Worm (Caenorhabditis elegans) whole organism, young adult: ENCODE results near the gene unk-1.

ENCODE experiments used
- B0035.1 ChIP-seq: sonication (generic microtip); optimal IDR thresholded peaks from 2 replicates; lab custom pipeline; 2016; ENCODE audit warnings: missing genetic modification characterization, mild to moderate bottlenecking, missing compliant biosample characterization, missing genotype, missing genetic modification reagents
- B0261.1 ChIP-seq: sonication (generic microtip); optimal IDR thresholded peaks from 2 replicates; lab custom pipeline; 2016; ENCODE audit warnings: mild to moderate bottlenecking, missing genetic modification characterization, moderate library complexity, missing compliant biosample characterization
- F23B12.7 ChIP-seq: sonication (generic microtip); optimal IDR thresholded peaks from 2 replicates; lab custom pipeline; 2017; ENCODE audit warnings: missing genetic modification characterization, mild to moderate bottlenecking, missing compliant biosample characterization, antibody characterized with exemption, moderate library complexity; ENCODE audit not compliant: insufficient read depth
- F52B5.7 ChIP-seq: sonication (generic microtip); optimal IDR thresholded peaks from 2 replicates; lab custom pipeline; 2016; ENCODE audit warnings: mild to moderate bottlenecking, missing genetic modification characterization, missing compliant biosample characterization
- F55B11.4 ChIP-seq: sonication (generic microtip); optimal IDR thresholded peaks from 2 replicates; lab custom pipeline; 2016; ENCODE audit warnings: missing compliant biosample characterization, missing genetic modification characterization, borderline replicate concordance; ENCODE audit not compliant: insufficient read depth
- T26A5.8 ChIP-seq: sonication (generic microtip); optimal IDR thresholded peaks from 2 replicates; lab custom pipeline; 2016; ENCODE audit warnings: missing genetic modification characterization, missing compliant biosample characterization
- ZK185.1 ChIP-seq: sonication (generic microtip); optimal IDR thresholded peaks from 2 replicates; lab custom pipeline; 2016; ENCODE audit warnings: mild to moderate bottlenecking, missing genetic modification characterization, missing compliant biosample characterization; ENCODE audit not compliant: poor library complexity, severe bottlenecking
- aptf-3 ChIP-seq: fragments of 200-800 bp; sonication (Bioruptor generic); IDR thresholded peaks from 2 replicates; pipeline ENCODE4 v1.3.6; 2022; ENCODE audit warnings: missing genetic modification characterization, missing compliant biosample characterization
- atf-7 ChIP-seq: sonication (generic microtip); optimal IDR thresholded peaks from 2 replicates; lab custom pipeline; 2017; ENCODE audit warnings: mild to moderate bottlenecking, missing genetic modification characterization, missing compliant biosample characterization
- athp-1 ChIP-seq: sonication (generic microtip); optimal IDR thresholded peaks from 2 replicates; lab custom pipeline; 2017; ENCODE audit warnings: mild to moderate bottlenecking, missing genetic modification characterization, missing compliant biosample characterization
- cebp-1 ChIP-seq, 2 experiments: fragments of 200-800 bp in 1 of 2; sonication (Bioruptor generic) in 1 of 2; sonication (generic microtip) in 1 of 2; IDR thresholded peaks in 1 of 2; optimal IDR thresholded peaks in 1 of 2; 2 replicates each; pipeline versions ENCODE4 v1.3.6 to Lab custom; 2017 to 2022; ENCODE audit warnings: missing compliant biosample characterization in 2 of 2, missing genetic modification characterization in 2 of 2, mild to moderate bottlenecking in 1 of 2, missing genetic modification reagents in 1 of 2, moderate library complexity in 1 of 2
- ceh-40 ChIP-seq: fragments of 200-800 bp; sonication (Bioruptor generic); IDR thresholded peaks from 2 replicates; pipeline ENCODE4 v1.3.6; 2022; ENCODE audit warnings: missing genetic modification characterization, missing compliant biosample characterization
- ceh-58 ChIP-seq: fragments of 200-800 bp; sonication (Bioruptor generic); IDR thresholded peaks from 2 replicates; pipeline ENCODE4 v1.3.6; 2022; ENCODE audit warnings: missing genetic modification characterization, missing compliant biosample characterization
- chd-7 ChIP-seq: sonication (generic microtip); optimal IDR thresholded peaks from 2 replicates; lab custom pipeline; 2016; ENCODE audit warnings: mild to moderate bottlenecking, missing genetic modification characterization, moderate library complexity, missing compliant biosample characterization
- dpl-1 ChIP-seq: fragments of 150-350 bp; optimal IDR thresholded peaks from 2 replicates; lab custom pipeline; 2014; ENCODE audit warnings: missing biosample characterization, missing genetic modification reagents, missing genetic modification characterization
- efl-1 ChIP-seq: fragments of 150-350 bp; optimal IDR thresholded peaks from 2 replicates; lab custom pipeline; 2014; ENCODE audit warnings: missing biosample characterization, missing genetic modification reagents, missing genetic modification characterization
- egl-18 ChIP-seq: fragments of 200-800 bp; sonication (Bioruptor generic); IDR thresholded peaks from 2 replicates; pipeline ENCODE4 v1.3.6; 2022; ENCODE audit warnings: missing genetic modification reagents, missing genetic modification characterization, missing compliant biosample characterization
- ekl-4 ChIP-seq: fragments of 200-800 bp; sonication (Bioruptor generic); IDR thresholded peaks from 2 replicates; pipeline ENCODE4 v1.3.6; 2022; ENCODE audit warnings: missing genetic modification reagents, missing genetic modification characterization, missing compliant biosample characterization
- gei-17 ChIP-seq: fragments of 200-800 bp; sonication (Bioruptor generic); optimal IDR thresholded peaks from 2 replicates; lab custom pipeline; 2018; ENCODE audit warnings: mild to moderate bottlenecking, missing genetic modification characterization, missing compliant biosample characterization
- hmg-1.2 ChIP-seq: fragments of 200-800 bp; sonication (Bioruptor generic); IDR thresholded peaks from 2 replicates; pipeline ENCODE4 v1.3.6; 2022; ENCODE audit warnings: missing genetic modification reagents, missing genetic modification characterization, missing compliant biosample characterization
- hmg-20 ChIP-seq: fragments of 200-800 bp; sonication (Bioruptor generic); IDR thresholded peaks from 2 replicates; pipeline ENCODE4 v1.3.6; 2022; ENCODE audit warnings: missing genetic modification reagents, missing genetic modification characterization, missing compliant biosample characterization
- hrde-1 ChIP-seq: sonication (generic microtip); optimal IDR thresholded peaks from 2 replicates; lab custom pipeline; 2016; ENCODE audit warnings: missing genetic modification characterization, mild to moderate bottlenecking, missing compliant biosample characterization, moderate library complexity, missing genotype, missing genetic modification reagents, borderline replicate concordance
- hsf-1 ChIP-seq: fragments of 200-800 bp; sonication (Bioruptor generic); IDR thresholded peaks from 2 replicates; pipeline ENCODE4 v1.3.6; 2022; ENCODE audit warnings: missing genetic modification reagents, missing genetic modification characterization, missing compliant biosample characterization
- let-607 ChIP-seq, 2 experiments: fragments of 200-800 bp in 1 of 2; sonication (Bioruptor generic) in 1 of 2; sonication (generic microtip) in 1 of 2; optimal IDR thresholded peaks; 2 replicates each; lab custom pipeline; 2016 to 2018; ENCODE audit warnings: mild to moderate bottlenecking in 2 of 2, missing compliant biosample characterization in 2 of 2, missing genetic modification characterization in 2 of 2, moderate library complexity in 2 of 2, missing genotype in 1 of 2
- lin-35 ChIP-seq, 3 experiments: fragments of 150-350 bp in 2 of 3; sonication (generic microtip) in 1 of 3; optimal IDR thresholded peaks; 2 replicates each; lab custom pipeline; 2014 to 2018; ENCODE audit warnings: missing biosample characterization in 3 of 3, missing genetic modification characterization in 3 of 3, missing genetic modification reagents in 3 of 3
- lin-40 ChIP-seq: sonication (generic microtip); optimal IDR thresholded peaks from 2 replicates; lab custom pipeline; 2016; ENCODE audit warnings: missing genetic modification characterization, mild to moderate bottlenecking, missing compliant biosample characterization, missing genotype, missing genetic modification reagents
- madf-10 ChIP-seq: sonication (generic microtip); optimal IDR thresholded peaks from 2 replicates; lab custom pipeline; 2016; ENCODE audit warnings: mild to moderate bottlenecking, missing genetic modification characterization, missing compliant biosample characterization
- madf-3 ChIP-seq: fragments of 200-800 bp; sonication (Bioruptor generic); IDR thresholded peaks from 2 replicates; pipeline ENCODE4 v1.3.6; 2022; ENCODE audit warnings: missing genetic modification reagents, missing genetic modification characterization, missing compliant biosample characterization
- mel-28 ChIP-seq: sonication (generic microtip); optimal IDR thresholded peaks from 2 replicates; lab custom pipeline; 2016; ENCODE audit warnings: borderline replicate concordance, mild to moderate bottlenecking, missing genetic modification characterization, missing compliant biosample characterization
- pha-4 ChIP-seq: fragments of 150-350 bp; sonication (generic microtip); optimal IDR thresholded peaks from 2 replicates; lab custom pipeline; 2014; ENCODE audit warnings: missing biosample characterization, missing genetic modification reagents, missing genetic modification characterization
- rcor-1 ChIP-seq: fragments of 200-800 bp; sonication (Bioruptor generic); IDR thresholded peaks from 2 replicates; pipeline ENCODE4 v1.3.6; 2022; ENCODE audit warnings: missing genetic modification reagents, missing genetic modification characterization, missing compliant biosample characterization
- rec-8 ChIP-seq, 2 experiments: sonication (generic microtip); optimal IDR thresholded peaks; 2 replicates each; lab custom pipeline; 2016; ENCODE audit warnings: mild to moderate bottlenecking in 2 of 2, missing genetic modification characterization in 2 of 2, missing genetic modification reagents in 2 of 2, missing genotype in 2 of 2, missing biosample characterization in 1 of 2, missing compliant biosample characterization in 1 of 2, moderate library complexity in 1 of 2
- rpc-1 ChIP-seq, 2 experiments: fragments of 150-350 bp in 1 of 2; sonication (generic microtip) in 1 of 2; optimal IDR thresholded peaks; 2 replicates each; lab custom pipeline; 2014 to 2018; ENCODE audit warnings: missing biosample characterization in 1 of 2, missing genetic modification characterization in 1 of 2, missing genetic modification reagents in 1 of 2, missing genotype in 1 of 2
- sea-2 ChIP-seq: fragments of 200-800 bp; sonication (Bioruptor generic); IDR thresholded peaks from 2 replicates; pipeline ENCODE4 v1.3.6; 2022; ENCODE audit warnings: missing genetic modification characterization, missing compliant biosample characterization
- somi-1 ChIP-seq: fragments of 200-800 bp; sonication (Bioruptor generic); optimal IDR thresholded peaks from 2 replicates; lab custom pipeline; 2018; ENCODE audit warnings: mild to moderate bottlenecking, missing genetic modification characterization, missing compliant biosample characterization
- xnd-1 ChIP-seq: sonication (generic microtip); optimal IDR thresholded peaks from 2 replicates; lab custom pipeline; 2016; ENCODE audit warnings: missing genotype, missing genetic modification reagents, missing genetic modification characterization, missing compliant biosample characterization
- zim-3 ChIP-seq: sonication (generic microtip); optimal IDR thresholded peaks from 2 replicates; lab custom pipeline; 2017; ENCODE audit warnings: mild to moderate bottlenecking, missing genetic modification characterization, moderate library complexity, missing compliant biosample characterization
- ztf-25 ChIP-seq: fragments of 200-800 bp; sonication (Bioruptor generic); IDR thresholded peaks from 2 replicates; pipeline ENCODE4 v1.3.6; 2022; ENCODE audit warnings: missing genetic modification reagents, missing genetic modification characterization, missing compliant biosample characterization
- ztf-26 ChIP-seq: sonication (generic microtip); optimal IDR thresholded peaks from 2 replicates; lab custom pipeline; 2017; ENCODE audit warnings: missing genetic modification characterization, missing compliant biosample characterization
- ztf-3 ChIP-seq: fragments of 200-800 bp; sonication (Bioruptor generic); optimal IDR thresholded peaks from 2 replicates; lab custom pipeline; 2018; ENCODE audit warnings: mild to moderate bottlenecking, missing genetic modification characterization, missing compliant biosample characterization
- ztf-6 ChIP-seq: fragments of 200-800 bp; sonication (Bioruptor generic); IDR thresholded peaks from 2 replicates; pipeline ENCODE4 v1.3.6; 2022; ENCODE audit warnings: missing genetic modification reagents, missing genetic modification characterization, missing compliant biosample characterization

The unk-1 gene

DNA sequence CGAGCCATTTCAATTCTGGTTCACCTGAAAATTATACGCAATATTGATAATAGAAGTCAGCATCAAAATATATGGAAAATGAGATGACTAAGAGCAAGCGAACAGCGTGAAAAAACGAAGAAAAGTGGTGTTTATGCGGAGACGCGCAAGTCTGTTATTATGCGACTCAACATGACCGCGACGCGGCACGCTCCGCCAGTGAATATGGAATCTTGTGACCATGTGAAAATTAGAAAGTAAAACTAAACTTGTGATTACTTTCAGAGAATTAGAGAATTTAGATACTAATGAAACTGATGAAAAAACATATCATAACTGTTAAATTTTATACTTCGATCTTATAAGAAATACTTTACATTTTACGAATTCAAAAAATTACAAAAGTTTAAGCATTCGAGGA lies 32.7 kb upstream of the unk-1 start, which contains the start of gene his-71:
Gene his-71, minus strand, starts transcription at position 24 of the 400 bp plus-strand sequence.
- TF ChIP-seq athp-1 (tag; lab: Kevin White, UChicago) (no peak), ceh-58 (GFP tag; lab: Robert Waterston, UW) (no peak), F23B12.7 (tag; lab: Kevin White, UChicago) (no peak), ztf-3 (GFP tag; lab: Kevin White, UChicago) (no peak), hmg-1.2 (GFP tag; lab: Robert Waterston, UW) (no peak)
- TF ChIP-seq, all 124 proteins: peak for 0

DNA sequence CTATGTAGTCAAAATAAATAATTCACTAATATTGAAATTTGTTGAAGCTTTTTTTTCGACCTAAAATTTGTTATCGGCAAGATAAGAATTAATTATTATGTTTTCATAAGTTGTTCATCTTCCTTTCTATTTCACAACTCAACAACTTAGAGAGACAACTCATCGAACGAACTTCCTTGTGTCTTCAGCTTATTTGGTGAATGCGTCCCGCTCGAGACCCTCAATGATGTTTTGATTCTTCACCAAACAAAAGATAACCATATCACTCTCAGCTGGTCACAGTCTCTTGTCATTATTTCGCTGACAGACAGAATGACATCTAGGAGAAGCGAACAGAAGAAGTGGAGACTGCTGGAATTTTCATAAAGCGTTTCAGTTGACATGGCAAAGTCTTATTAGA lies 30.0 kb upstream of the unk-1 start:
- TF ChIP-seq egl-18 (GFP tag; lab: Robert Waterston, UW), result no peak
- TF ChIP-seq rcor-1 (GFP tag; lab: Robert Waterston, UW), result no peak
- no peak for TF ChIP-seq zim-3
- TF ChIP-seq ceh-40, result no peak
- TF ChIP-seq somi-1 (GFP tag; lab: Kevin White, UChicago), result no peak
- TF ChIP-seq madf-10, result no peak
- no peak for TF ChIP-seq ZK185.1
- TF ChIP-seq mel-28 (tag; lab: Kevin White, UChicago), result no peak
- no peak for TF ChIP-seq efl-1 (GFP tag; lab: Kevin White, UChicago)
- no peak for TF ChIP-seq F52B5.7 (tag; lab: Kevin White, UChicago)
- no peak for TF ChIP-seq F23B12.7 (tag; lab: Kevin White, UChicago)
- no peak for TF ChIP-seq sea-2 (GFP tag; lab: Robert Waterston, UW)
- no peak for TF ChIP-seq hmg-20
- TF ChIP-seq B0035.1 (tag; lab: Kevin White, UChicago), result no peak
- TF ChIP-seq hrde-1 (tag; lab: Kevin White, UChicago), result no peak
- no peak for TF ChIP-seq atf-7

DNA sequence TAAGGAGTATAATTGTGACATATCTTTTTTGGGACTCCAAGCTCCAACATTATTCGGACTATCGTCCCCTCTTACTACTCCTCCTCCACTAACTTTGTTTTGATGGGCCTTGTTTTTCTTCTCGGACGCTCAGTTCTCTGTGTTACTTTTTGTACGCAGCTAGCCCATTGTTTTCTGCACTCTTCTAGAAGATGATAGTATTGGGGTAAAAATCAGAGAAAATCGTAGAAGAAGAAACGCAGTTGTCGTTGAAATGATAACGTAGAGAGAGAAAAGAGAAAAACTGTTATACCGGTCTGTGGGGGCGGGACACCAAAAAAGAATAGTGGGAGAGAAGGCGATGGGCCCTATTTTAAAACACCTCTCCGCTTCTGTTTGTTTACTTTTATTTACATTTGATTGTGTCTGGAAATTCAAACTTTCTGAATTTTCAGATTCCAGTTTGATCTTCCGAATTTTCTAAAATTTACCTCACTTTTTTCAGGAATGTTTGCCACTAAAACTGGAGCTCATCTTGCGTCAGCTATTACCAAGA lies 29.2 kb upstream of the unk-1 start, which contains the start of gene F45E1.4:
Gene F45E1.4, plus strand, starts transcription at position 485 of the 535 bp plus-strand sequence.
- TF ChIP-seq ztf-25 (GFP tag; lab: Robert Waterston, UW) (no peak), hsf-1 (GFP tag; lab: Robert Waterston, UW) (0 out of 2 replicates have a peak, but pooled peaks have one; percentile 19), B0261.1 (tag; lab: Kevin White, UChicago) (no peak)

DNA sequence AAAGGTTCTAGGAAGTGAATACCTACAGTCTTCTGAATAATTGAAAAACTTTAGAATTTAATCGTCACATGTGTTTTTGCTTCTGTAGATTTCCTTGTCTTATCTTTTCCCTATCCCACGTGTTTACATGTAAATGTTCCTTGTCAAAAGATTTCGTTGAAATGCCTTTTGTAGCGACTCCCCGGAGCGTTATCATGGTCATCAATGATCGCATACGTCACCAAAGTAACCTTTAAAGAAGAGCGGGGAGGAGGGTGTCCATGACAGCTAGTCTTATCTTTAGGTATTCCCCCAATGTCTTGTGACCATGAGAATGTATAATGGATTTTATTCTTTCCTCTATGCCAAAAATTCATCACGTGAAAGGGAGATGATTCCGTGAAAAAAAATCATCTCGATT lies 27.9 kb upstream of the unk-1 start:
- no peak for TF ChIP-seq T26A5.8 (tag; lab: Kevin White, UChicago)
- peak; percentile 19 for TF ChIP-seq chd-7
- TF ChIP-seq gei-17, result no peak
- no peak for TF ChIP-seq ceh-58 (GFP tag; lab: Robert Waterston, UW)
- TF ChIP-seq pha-4 (tag; lab: Kevin White, UChicago), result peak; percentile 5
- TF ChIP-seq ekl-4, result no peak
- no peak for TF ChIP-seq zim-3
- no peak for TF ChIP-seq efl-1 (GFP tag; lab: Kevin White, UChicago)
- no peak for TF ChIP-seq ztf-6
- TF ChIP-seq lin-40, result peak; percentile 56
- TF ChIP-seq cebp-1 (GFP tag; IDR thresholded peaks at IDR 0.05; lab: Robert Waterston, UW), result no peak
- TF ChIP-seq cebp-1 (tag; optimal IDR thresholded peaks at IDR 0.05; lab: Kevin White, UChicago), result peak; percentile 28
- peak in 1 of 2 experiments; percentile 34 for TF ChIP-seq let-607 (tag; optimal IDR thresholded peaks at IDR 0.05; lab: Kevin White, UChicago)
- TF ChIP-seq xnd-1, result no peak
- no peak for TF ChIP-seq rec-8 (tag; optimal IDR thresholded peaks at IDR 0.05; lab: Kevin White, UChicago)
- TF ChIP-seq F55B11.4 (tag; lab: Kevin White, UChicago), result no peak
- TF ChIP-seq madf-3 (GFP tag; lab: Robert Waterston, UW), result no peak
- no peak for TF ChIP-seq B0035.1 (tag; lab: Kevin White, UChicago)
- peak in 1 of 3 experiments; percentile 14 for TF ChIP-seq lin-35 (GFP tag; optimal IDR thresholded peaks at IDR 0.05; lab: Kevin White, UChicago)
- TF ChIP-seq ztf-25 (GFP tag; lab: Robert Waterston, UW), result no peak
- TF ChIP-seq ztf-26 (tag; lab: Kevin White, UChicago), result peak; percentile 62
- no peak for TF ChIP-seq dpl-1
- TF ChIP-seq aptf-3, result no peak
- no peak for TF ChIP-seq rpc-1 (optimal IDR thresholded peaks at IDR 0.05; lab: Kevin White, UChicago)
- no peak for TF ChIP-seq rpc-1 (tag; optimal IDR thresholded peaks at IDR 0.05; lab: Kevin White, UChicago)
